Worm (Caenorhabditis elegans) whole organism, young adult: Measurements from ENCODE around the gene M04B2.7.

Source experiments
- B0019.2 ChIP-seq: fragments of 200-800 bp; sonication (Bioruptor generic); conservative IDR thresholded peaks from 2 replicates; pipeline ENCODE4 v1.3.6; 2022; ENCODE audit warnings: missing genetic modification reagents, missing genetic modification characterization, missing compliant biosample characterization
- B0336.3 ChIP-seq: fragments of 200-800 bp; sonication (Bioruptor generic); IDR thresholded peaks from 2 replicates; pipeline ENCODE4 v1.3.6; 2022; ENCODE audit warnings: missing genetic modification characterization, missing compliant biosample characterization
- D2030.7 ChIP-seq: fragments of 200-800 bp; sonication (Bioruptor generic); IDR thresholded peaks from 2 replicates; pipeline ENCODE4 v1.3.6; 2022; ENCODE audit warnings: missing genetic modification reagents, missing genetic modification characterization, missing compliant biosample characterization
- F22D6.2 ChIP-seq: sonication (generic microtip); optimal IDR thresholded peaks from 2 replicates; lab custom pipeline; 2016; ENCODE audit warnings: mild to moderate bottlenecking, missing genetic modification characterization, missing compliant biosample characterization
- F37B4.10 ChIP-seq: fragments of 200-800 bp; sonication (Bioruptor generic); IDR thresholded peaks from 2 replicates; pipeline ENCODE4 v1.3.6; 2022; ENCODE audit warnings: missing genetic modification characterization, missing compliant biosample characterization
- F39B2.1 ChIP-seq: fragments of 200-800 bp; sonication (Bioruptor generic); IDR thresholded peaks from 2 replicates; pipeline ENCODE4 v1.3.6; 2022; ENCODE audit warnings: missing genetic modification reagents, missing genetic modification characterization, missing compliant biosample characterization
- F52B5.7 ChIP-seq: sonication (generic microtip); optimal IDR thresholded peaks from 2 replicates; lab custom pipeline; 2016; ENCODE audit warnings: mild to moderate bottlenecking, missing genetic modification characterization, missing compliant biosample characterization
- F57A8.1 ChIP-seq: fragments of 200-800 bp; sonication (Bioruptor generic); optimal IDR thresholded peaks from 2 replicates; lab custom pipeline; 2018; ENCODE audit warnings: mild to moderate bottlenecking, missing genetic modification characterization, moderate library complexity, missing compliant biosample characterization
- K11D2.4 ChIP-seq: fragments of 200-800 bp; sonication (Bioruptor generic); IDR thresholded peaks from 2 replicates; pipeline ENCODE4 v1.3.6; 2022; ENCODE audit warnings: missing genetic modification reagents, missing genetic modification characterization, missing compliant biosample characterization
- T07F8.4 ChIP-seq: sonication (generic microtip); optimal IDR thresholded peaks from 2 replicates; lab custom pipeline; 2016; ENCODE audit warnings: mild to moderate bottlenecking, missing genetic modification characterization, moderate library complexity, missing compliant biosample characterization
- Y53G8AR.9 ChIP-seq: fragments of 200-800 bp; sonication (Bioruptor generic); conservative IDR thresholded peaks from 2 replicates; pipeline ENCODE4 v1.3.6; 2022; ENCODE audit warnings: missing genetic modification reagents, missing genetic modification characterization, missing compliant biosample characterization
- Y95B8A.8 ChIP-seq: fragments of 200-800 bp; sonication (Bioruptor generic); IDR thresholded peaks from 2 replicates; pipeline ENCODE4 v1.3.6; 2022; ENCODE audit warnings: missing genetic modification reagents, missing genetic modification characterization, missing compliant biosample characterization
- ZK185.1 ChIP-seq: sonication (generic microtip); optimal IDR thresholded peaks from 2 replicates; lab custom pipeline; 2016; ENCODE audit warnings: mild to moderate bottlenecking, missing genetic modification characterization, missing compliant biosample characterization; ENCODE audit not compliant: poor library complexity, severe bottlenecking
- atf-7 ChIP-seq: sonication (generic microtip); optimal IDR thresholded peaks from 2 replicates; lab custom pipeline; 2017; ENCODE audit warnings: mild to moderate bottlenecking, missing genetic modification characterization, missing compliant biosample characterization
- attf-5 ChIP-seq: fragments of 200-800 bp; sonication (Bioruptor generic); optimal IDR thresholded peaks from 2 replicates; lab custom pipeline; 2018; ENCODE audit warnings: mild to moderate bottlenecking, missing genetic modification characterization, missing compliant biosample characterization
- attf-6 ChIP-seq: fragments of 200-800 bp; sonication (Bioruptor generic); IDR thresholded peaks from 2 replicates; pipeline ENCODE4 v1.3.6; 2022; ENCODE audit warnings: missing genetic modification reagents, missing genetic modification characterization, missing compliant biosample characterization
- bed-1 ChIP-seq: fragments of 200-800 bp; sonication (Bioruptor generic); IDR thresholded peaks from 2 replicates; pipeline ENCODE4 v1.3.6; 2022; ENCODE audit warnings: missing genetic modification reagents, missing genetic modification characterization, missing compliant biosample characterization
- ccch-3 ChIP-seq: fragments of 200-800 bp; sonication (Bioruptor generic); optimal IDR thresholded peaks from 2 replicates; lab custom pipeline; 2018; ENCODE audit warnings: mild to moderate bottlenecking, missing genetic modification characterization, missing compliant biosample characterization
- ceh-91 ChIP-seq: fragments of 200-800 bp; sonication (Bioruptor generic); IDR thresholded peaks from 2 replicates; pipeline ENCODE4 v1.3.6; 2022; ENCODE audit warnings: missing genetic modification reagents, missing genetic modification characterization, missing compliant biosample characterization
- die-1 ChIP-seq: sonication (generic microtip); optimal IDR thresholded peaks from 2 replicates; lab custom pipeline; 2016; ENCODE audit warnings: missing genotype, mild to moderate bottlenecking, missing genetic modification characterization, missing compliant biosample characterization
- efl-1 ChIP-seq: fragments of 150-350 bp; optimal IDR thresholded peaks from 2 replicates; lab custom pipeline; 2014; ENCODE audit warnings: missing biosample characterization, missing genetic modification reagents, missing genetic modification characterization
- egl-44 ChIP-seq: fragments of 200-800 bp; sonication (Bioruptor generic); IDR thresholded peaks from 2 replicates; pipeline ENCODE4 v1.3.6; 2022; ENCODE audit warnings: missing genetic modification reagents, missing genetic modification characterization, missing compliant biosample characterization
- egrh-3 ChIP-seq: fragments of 200-800 bp; sonication (Bioruptor generic); IDR thresholded peaks from 2 replicates; pipeline ENCODE4 v1.3.6; 2022; ENCODE audit warnings: missing genetic modification reagents, missing genetic modification characterization, missing compliant biosample characterization
- ekl-4 ChIP-seq: fragments of 200-800 bp; sonication (Bioruptor generic); IDR thresholded peaks from 2 replicates; pipeline ENCODE4 v1.3.6; 2022; ENCODE audit warnings: missing genetic modification reagents, missing genetic modification characterization, missing compliant biosample characterization
- gei-17 ChIP-seq: fragments of 200-800 bp; sonication (Bioruptor generic); optimal IDR thresholded peaks from 2 replicates; lab custom pipeline; 2018; ENCODE audit warnings: mild to moderate bottlenecking, missing genetic modification characterization, missing compliant biosample characterization
- hmg-1.2 ChIP-seq: fragments of 200-800 bp; sonication (Bioruptor generic); IDR thresholded peaks from 2 replicates; pipeline ENCODE4 v1.3.6; 2022; ENCODE audit warnings: missing genetic modification reagents, missing genetic modification characterization, missing compliant biosample characterization
- hmg-20 ChIP-seq: fragments of 200-800 bp; sonication (Bioruptor generic); IDR thresholded peaks from 2 replicates; pipeline ENCODE4 v1.3.6; 2022; ENCODE audit warnings: missing genetic modification reagents, missing genetic modification characterization, missing compliant biosample characterization
- lin-40 ChIP-seq: sonication (generic microtip); optimal IDR thresholded peaks from 2 replicates; lab custom pipeline; 2016; ENCODE audit warnings: missing genetic modification characterization, mild to moderate bottlenecking, missing compliant biosample characterization, missing genotype, missing genetic modification reagents
- lin-54 ChIP-seq: fragments of 200-800 bp; sonication (Bioruptor generic); optimal IDR thresholded peaks from 2 replicates; lab custom pipeline; 2018; ENCODE audit warnings: mild to moderate bottlenecking, missing genetic modification characterization, missing compliant biosample characterization
- lsy-27 ChIP-seq: sonication (generic microtip); optimal IDR thresholded peaks from 2 replicates; lab custom pipeline; 2017; ENCODE audit warnings: missing genetic modification characterization, mild to moderate bottlenecking, missing compliant biosample characterization, antibody characterized with exemption, missing genotype, borderline replicate concordance; ENCODE audit not compliant: insufficient read depth
- madf-3 ChIP-seq: fragments of 200-800 bp; sonication (Bioruptor generic); IDR thresholded peaks from 2 replicates; pipeline ENCODE4 v1.3.6; 2022; ENCODE audit warnings: missing genetic modification reagents, missing genetic modification characterization, missing compliant biosample characterization
- mel-28 ChIP-seq: sonication (generic microtip); optimal IDR thresholded peaks from 2 replicates; lab custom pipeline; 2016; ENCODE audit warnings: borderline replicate concordance, mild to moderate bottlenecking, missing genetic modification characterization, missing compliant biosample characterization
- mxl-1 ChIP-seq: sonication (generic microtip); optimal IDR thresholded peaks from 2 replicates; lab custom pipeline; 2016; ENCODE audit warnings: missing genetic modification characterization, missing compliant biosample characterization
- nfya-2 ChIP-seq: fragments of 200-800 bp; sonication (Bioruptor generic); IDR thresholded peaks from 2 replicates; pipeline ENCODE4 v1.3.6; 2022; ENCODE audit warnings: missing genetic modification reagents, missing genetic modification characterization, missing compliant biosample characterization
- nfyb-1 ChIP-seq: fragments of 200-800 bp; sonication (Bioruptor generic); IDR thresholded peaks from 2 replicates; pipeline ENCODE4 v1.3.6; 2022; ENCODE audit warnings: missing genetic modification reagents, missing genetic modification characterization, missing compliant biosample characterization
- nhr-179 ChIP-seq: sonication (generic microtip); optimal IDR thresholded peaks from 2 replicates; lab custom pipeline; 2016; ENCODE audit warnings: mild to moderate bottlenecking, missing genetic modification characterization, missing compliant biosample characterization
- nhr-80 ChIP-seq: sonication (generic microtip); optimal IDR thresholded peaks from 2 replicates; lab custom pipeline; 2016; ENCODE audit warnings: missing genetic modification characterization, missing compliant biosample characterization
- rcor-1 ChIP-seq: fragments of 200-800 bp; sonication (Bioruptor generic); IDR thresholded peaks from 2 replicates; pipeline ENCODE4 v1.3.6; 2022; ENCODE audit warnings: missing genetic modification reagents, missing genetic modification characterization, missing compliant biosample characterization
- rpc-1 ChIP-seq, 2 experiments: fragments of 150-350 bp in 1 of 2; sonication (generic microtip) in 1 of 2; optimal IDR thresholded peaks; 2 replicates each; lab custom pipeline; 2014 to 2018; ENCODE audit warnings: missing biosample characterization in 1 of 2, missing genetic modification characterization in 1 of 2, missing genetic modification reagents in 1 of 2, missing genotype in 1 of 2
- sdz-38 ChIP-seq: sonication (generic microtip); optimal IDR thresholded peaks from 2 replicates; lab custom pipeline; 2016; ENCODE audit warnings: missing genotype, missing genetic modification characterization, missing compliant biosample characterization
- sea-2 ChIP-seq: fragments of 200-800 bp; sonication (Bioruptor generic); IDR thresholded peaks from 2 replicates; pipeline ENCODE4 v1.3.6; 2022; ENCODE audit warnings: missing genetic modification characterization, missing compliant biosample characterization
- snpc-1.1 ChIP-seq: sonication (generic microtip); optimal IDR thresholded peaks from 2 replicates; lab custom pipeline; 2017; ENCODE audit warnings: missing genetic modification characterization, mild to moderate bottlenecking, missing compliant biosample characterization, antibody characterized with exemption, moderate library complexity, missing genotype, missing genetic modification reagents; ENCODE audit not compliant: insufficient read depth
- sptf-2 ChIP-seq: fragments of 200-800 bp; sonication (Bioruptor generic); optimal IDR thresholded peaks from 2 replicates; lab custom pipeline; 2018; ENCODE audit warnings: mild to moderate bottlenecking, missing genetic modification characterization, missing compliant biosample characterization
- unc-62 ChIP-seq: fragments of 150-350 bp; optimal IDR thresholded peaks from 2 replicates; lab custom pipeline; 2014; ENCODE audit warnings: missing biosample characterization, missing genetic modification reagents, missing genetic modification characterization
- zfh-2 ChIP-seq: fragments of 200-800 bp; sonication (Bioruptor generic); conservative IDR thresholded peaks from 2 replicates; pipeline ENCODE4 v1.3.6; 2022; ENCODE audit warnings: missing genetic modification reagents, missing genetic modification characterization, missing compliant biosample characterization
- ztf-18 ChIP-seq: sonication (generic microtip); optimal IDR thresholded peaks from 2 replicates; lab custom pipeline; 2016; ENCODE audit warnings: missing genotype, mild to moderate bottlenecking, missing genetic modification characterization, missing compliant biosample characterization
- ztf-25 ChIP-seq: fragments of 200-800 bp; sonication (Bioruptor generic); IDR thresholded peaks from 2 replicates; pipeline ENCODE4 v1.3.6; 2022; ENCODE audit warnings: missing genetic modification reagents, missing genetic modification characterization, missing compliant biosample characterization
- ztf-28 ChIP-seq: fragments of 200-800 bp; sonication (Bioruptor generic); IDR thresholded peaks from 2 replicates; pipeline ENCODE4 v1.3.6; 2022; ENCODE audit warnings: missing genetic modification reagents, missing genetic modification characterization, missing compliant biosample characterization

Gene M04B2.7

DNA sequence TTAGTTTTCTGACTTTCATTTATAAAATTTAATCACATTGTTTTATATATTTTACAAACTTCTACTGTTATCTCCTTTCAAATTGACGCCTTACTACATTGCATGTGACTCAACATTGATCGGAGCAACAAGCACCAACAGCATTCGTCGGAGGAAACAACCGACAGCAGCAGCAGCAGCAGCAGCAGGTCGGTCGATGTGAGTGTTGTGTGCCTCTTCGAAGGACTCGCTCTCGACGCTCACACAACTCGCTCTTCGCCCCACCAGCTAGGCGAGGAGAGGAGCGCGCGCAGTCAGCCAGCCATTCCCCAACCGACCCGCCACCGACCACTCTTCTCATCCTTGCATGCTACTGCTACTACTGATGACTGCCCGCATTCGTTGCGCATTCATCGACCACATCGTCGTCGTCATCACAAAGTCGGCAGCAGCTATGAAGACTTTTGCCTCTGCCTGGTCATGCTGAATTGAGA is 35.4 kb upstream of the M04B2.7 start, which contains the start of gene F12F6.1:
TSS of gene F12F6.1 (plus strand) at position 51 of the 473 bp plus-strand sequence.
- TF ChIP-seq ztf-28 (GFP tag; lab: Robert Waterston, UW): no peak
- 0 out of 2 replicates have a peak, but pooled peaks have one; percentile 16 for TF ChIP-seq ekl-4 (GFP tag; lab: Robert Waterston, UW)
- peak; percentile 61 for TF ChIP-seq F52B5.7 (tag; lab: Kevin White, UChicago)
- peak; percentile 7 for TF ChIP-seq nhr-80
- TF ChIP-seq attf-5: no peak
- no peak for TF ChIP-seq F22D6.2
- no peak for TF ChIP-seq Y53G8AR.9 (GFP tag; lab: Robert Waterston, UW)
- TF ChIP-seq lsy-27 (tag; lab: Kevin White, UChicago): no peak
- no peak for TF ChIP-seq nhr-179 (tag; lab: Kevin White, UChicago)
- no peak for TF ChIP-seq F57A8.1 (GFP tag; lab: Kevin White, UChicago)
- no peak for TF ChIP-seq F39B2.1 (GFP tag; lab: Robert Waterston, UW)
- 0 out of 2 replicates have a peak, but pooled peaks have one; percentile 16 for TF ChIP-seq F37B4.10 (GFP tag; lab: Robert Waterston, UW)
- no peak for TF ChIP-seq unc-62
- no peak for TF ChIP-seq lin-54
- TF ChIP-seq B0019.2 (GFP tag; lab: Robert Waterston, UW): 0 out of 2 replicates have a peak, but pooled peaks have one; percentile 9
- TF ChIP-seq rcor-1 (GFP tag; lab: Robert Waterston, UW): peak; percentile 70
- TF ChIP-seq nfyb-1 (GFP tag; lab: Robert Waterston, UW): no peak
- no peak for TF ChIP-seq hmg-1.2 (GFP tag; lab: Robert Waterston, UW)
- no peak for TF ChIP-seq K11D2.4 (GFP tag; lab: Robert Waterston, UW)
- TF ChIP-seq efl-1 (GFP tag; lab: Kevin White, UChicago): no peak
- no peak for TF ChIP-seq gei-17 (GFP tag; lab: Kevin White, UChicago)
- TF ChIP-seq die-1 (tag; lab: Kevin White, UChicago): no peak
- TF ChIP-seq attf-6 (GFP tag; lab: Robert Waterston, UW): 0 out of 2 replicates have a peak, but pooled peaks have one; percentile 23
- no peak for TF ChIP-seq B0336.3 (GFP tag; lab: Robert Waterston, UW)
- no peak for TF ChIP-seq rpc-1 (optimal IDR thresholded peaks at IDR 0.05; lab: Kevin White, UChicago)
- TF ChIP-seq rpc-1 (tag; optimal IDR thresholded peaks at IDR 0.05; lab: Kevin White, UChicago): no peak
- TF ChIP-seq madf-3 (GFP tag; lab: Robert Waterston, UW): 0 out of 2 replicates have a peak, but pooled peaks have one; percentile 60
- no peak for TF ChIP-seq lin-40 (tag; lab: Kevin White, UChicago)
- no peak for TF ChIP-seq mxl-1 (tag; lab: Kevin White, UChicago)
- TF ChIP-seq sptf-2: no peak
- no peak for TF ChIP-seq sdz-38 (tag; lab: Kevin White, UChicago)
- peak; percentile 96 for TF ChIP-seq zfh-2 (GFP tag; lab: Robert Waterston, UW)
- no peak for TF ChIP-seq T07F8.4 (tag; lab: Kevin White, UChicago)
- 0 out of 2 replicates have a peak, but pooled peaks have one; percentile 47 for TF ChIP-seq egl-44 (GFP tag; lab: Robert Waterston, UW)
- TF ChIP-seq ztf-18 (tag; lab: Kevin White, UChicago): no peak
- TF ChIP-seq ZK185.1 (tag; lab: Kevin White, UChicago): no peak
- TF ChIP-seq ceh-91 (GFP tag; lab: Robert Waterston, UW): no peak
- TF ChIP-seq Y95B8A.8 (GFP tag; lab: Robert Waterston, UW): no peak
- TF ChIP-seq ztf-25 (GFP tag; lab: Robert Waterston, UW): no peak
- TF ChIP-seq bed-1 (GFP tag; lab: Robert Waterston, UW): 0 out of 2 replicates have a peak, but pooled peaks have one; percentile 57
- no peak for TF ChIP-seq mel-28
- no peak for TF ChIP-seq D2030.7 (GFP tag; lab: Robert Waterston, UW)
- 0 out of 2 replicates have a peak, but pooled peaks have one; percentile 33 for TF ChIP-seq sea-2 (GFP tag; lab: Robert Waterston, UW)
- no peak for TF ChIP-seq snpc-1.1 (tag; lab: Kevin White, UChicago)
- TF ChIP-seq ccch-3 (GFP tag; lab: Kevin White, UChicago): no peak
- TF ChIP-seq atf-7: no peak
- peak; percentile 85 for TF ChIP-seq egrh-3 (GFP tag; lab: Robert Waterston, UW)
- TF ChIP-seq nfya-2 (GFP tag; lab: Robert Waterston, UW): 0 out of 2 replicates have a peak, but pooled peaks have one; percentile 18
- 0 out of 2 replicates have a peak, but pooled peaks have one; percentile 36 for TF ChIP-seq hmg-20
